Fruit fly (Drosophila melanogaster) whole organism, embryonic: Measurements from ENCODE around the gene CG11811.

Experiments used
- Adf1 ChIP-seq: fragments of 200-800 bp; sonication (Bioruptor generic); IDR thresholded peaks from 2 replicates; pipeline ENCODE4 v1.3.6; 2022; ENCODE audit warnings: missing biosample characterization, missing genetic modification characterization
- B-H2 ChIP-seq: fragments of 200-800 bp; sonication (Bioruptor generic); optimal IDR thresholded peaks from 2 replicates; lab custom pipeline; 2018; ENCODE audit warnings: missing biosample characterization, mild to moderate bottlenecking, missing genetic modification characterization
- CG10366 ChIP-seq: fragments of 200-800 bp; sonication (Bioruptor generic); IDR thresholded peaks from 2 replicates; pipeline ENCODE4 v1.3.6; 2022; ENCODE audit warnings: missing biosample characterization, missing genetic modification characterization
- CG11504 ChIP-seq: fragments of 200-800 bp; sonication (Bioruptor generic); optimal IDR thresholded peaks from 3 replicates; lab custom pipeline; 2019; ENCODE audit warnings: missing biosample characterization, mild to moderate bottlenecking, missing genetic modification characterization, moderate library complexity
- CG12155 ChIP-seq: fragments of 200-800 bp; sonication (Bioruptor generic); optimal IDR thresholded peaks from 3 replicates; lab custom pipeline; 2016; ENCODE audit warnings: missing biosample characterization, missing genetic modification characterization
- CG14014 ChIP-seq: fragments of 200-800 bp; sonication (Bioruptor generic); IDR thresholded peaks from 2 replicates; pipeline ENCODE4 v1.3.6; 2022; ENCODE audit warnings: missing biosample characterization, missing genetic modification characterization
- CG14441 ChIP-seq: fragments of 200-800 bp; sonication (Bioruptor generic); IDR thresholded peaks from 2 replicates; pipeline ENCODE4 v1.3.6; 2022; ENCODE audit warnings: missing biosample characterization, missing genetic modification characterization
- CG1529 ChIP-seq: fragments of 200-800 bp; sonication (Bioruptor generic); optimal IDR thresholded peaks from 3 replicates; lab custom pipeline; 2018; ENCODE audit warnings: missing biosample characterization, missing genetic modification characterization
- CG18476 ChIP-seq: fragments of 200-800 bp; sonication (Bioruptor generic); optimal IDR thresholded peaks from 2 replicates; lab custom pipeline; 2016; ENCODE audit warnings: missing biosample characterization, mild to moderate bottlenecking, missing genetic modification characterization
- CG18764 ChIP-seq: fragments of 200-800 bp; sonication (Bioruptor generic); optimal IDR thresholded peaks from 3 replicates; lab custom pipeline; 2016; ENCODE audit warnings: missing biosample characterization, missing genetic modification characterization
- CG2202 ChIP-seq: fragments of 200-800 bp; sonication (Bioruptor generic); optimal IDR thresholded peaks from 2 replicates; lab custom pipeline; 2018; ENCODE audit warnings: missing biosample characterization, mild to moderate bottlenecking, missing genetic modification characterization
- CG33557 ChIP-seq: fragments of 200-800 bp; sonication (Bioruptor generic); optimal IDR thresholded peaks from 2 replicates; lab custom pipeline; 2019; ENCODE audit warnings: missing biosample characterization, mild to moderate bottlenecking, missing genetic modification characterization, moderate library complexity
- CG7745 ChIP-seq: fragments of 200-800 bp; sonication (Bioruptor generic); optimal IDR thresholded peaks from 2 replicates; lab custom pipeline; 2018; ENCODE audit warnings: missing biosample characterization, mild to moderate bottlenecking, missing genetic modification characterization, moderate library complexity
- CG7987 ChIP-seq: fragments of 200-800 bp; sonication (Bioruptor generic); optimal IDR thresholded peaks from 2 replicates; lab custom pipeline; 2018; ENCODE audit warnings: missing biosample characterization, mild to moderate bottlenecking, missing genetic modification characterization, moderate library complexity
- CG8089 ChIP-seq: fragments of 200-800 bp; sonication (Bioruptor generic); optimal IDR thresholded peaks from 3 replicates; lab custom pipeline; 2016; ENCODE audit warnings: missing biosample characterization, missing genetic modification characterization
- CG9215 ChIP-seq: fragments of 200-800 bp; sonication (Bioruptor generic); IDR thresholded peaks from 2 replicates; pipeline ENCODE4 v1.3.6; 2022; ENCODE audit warnings: missing biosample characterization, missing genetic modification characterization
- CG9609 ChIP-seq: fragments of 200-800 bp; sonication (Bioruptor generic); optimal IDR thresholded peaks from 3 replicates; lab custom pipeline; 2016; ENCODE audit warnings: missing biosample characterization, missing genetic modification characterization
- CoRest ChIP-seq: fragments of 200-800 bp; sonication (Bioruptor generic); optimal IDR thresholded peaks from 3 replicates; lab custom pipeline; 2018; ENCODE audit warnings: missing biosample characterization, mild to moderate bottlenecking, missing genetic modification characterization, moderate library complexity
- Dek ChIP-seq: fragments of 200-800 bp; sonication (Bioruptor generic); optimal IDR thresholded peaks from 3 replicates; lab custom pipeline; 2019; ENCODE audit warnings: missing biosample characterization, mild to moderate bottlenecking, missing genetic modification characterization, moderate library complexity
- Fer1 ChIP-seq: fragments of 200-800 bp; sonication (Bioruptor generic); optimal IDR thresholded peaks from 2 replicates; lab custom pipeline; 2017; ENCODE audit warnings: missing biosample characterization, mild to moderate bottlenecking, missing genetic modification characterization
- GATAe ChIP-seq: fragments of 200-800 bp; sonication (Bioruptor generic); conservative IDR thresholded peaks from 2 replicates; pipeline ENCODE4 v1.3.6; 2022; ENCODE audit warnings: missing biosample characterization, missing genetic modification characterization
- Hr39 ChIP-seq: fragments of >200 bp; optimal IDR thresholded peaks from 2 replicates; lab custom pipeline; 2017
- MESR4 ChIP-seq: fragments of 200-800 bp; sonication (Bioruptor generic); optimal IDR thresholded peaks from 2 replicates; lab custom pipeline; 2018; ENCODE audit warnings: missing biosample characterization, mild to moderate bottlenecking, missing genetic modification characterization, moderate library complexity
- NK7.1 ChIP-seq: fragments of 200-800 bp; sonication (Bioruptor generic); optimal IDR thresholded peaks from 3 replicates; lab custom pipeline; 2016; ENCODE audit warnings: missing biosample characterization, missing genetic modification characterization
- Six4 ChIP-seq: fragments of 200-800 bp; sonication (Bioruptor generic); optimal IDR thresholded peaks from 2 replicates; lab custom pipeline; 2016; ENCODE audit warnings: missing biosample characterization, missing genetic modification characterization
- Tbp ChIP-seq: fragments of >200 bp; optimal IDR thresholded peaks from 2 replicates; lab custom pipeline; 2018; ENCODE audit warnings: missing biosample characterization, missing genetic modification characterization
- amos ChIP-seq: fragments of 200-800 bp; sonication (Bioruptor generic); IDR thresholded peaks from 2 replicates; pipeline ENCODE4 v1.3.6; 2022; ENCODE audit warnings: missing biosample characterization, missing genetic modification characterization; ENCODE audit not compliant: partially characterized antibody
- bbx ChIP-seq: fragments of 200-800 bp; sonication (Bioruptor generic); IDR thresholded peaks from 2 replicates; pipeline ENCODE4 v1.3.6; 2022; ENCODE audit warnings: missing biosample characterization, missing genetic modification characterization; ENCODE audit not compliant: partially characterized antibody
- bowl ChIP-seq: fragments of 200-800 bp; sonication (Bioruptor generic); IDR thresholded peaks from 2 replicates; pipeline ENCODE4 v1.3.6; 2022; ENCODE audit warnings: missing biosample characterization, missing genetic modification characterization
- chn ChIP-seq: fragments of 200-800 bp; sonication (Bioruptor generic); optimal IDR thresholded peaks from 2 replicates; lab custom pipeline; 2016; ENCODE audit warnings: missing biosample characterization, missing genetic modification characterization
- dpn ChIP-seq, 2 experiments: fragments of 200-800 bp; sonication (Bioruptor generic); optimal IDR thresholded peaks; 3 replicates each; lab custom pipeline; 2016; ENCODE audit warnings: missing biosample characterization in 2 of 2, missing genetic modification characterization in 2 of 2
- ems ChIP-seq: fragments of 200-800 bp; sonication (Bioruptor generic); optimal IDR thresholded peaks from 3 replicates; lab custom pipeline; 2016; ENCODE audit warnings: missing biosample characterization, missing genetic modification characterization
- fd3F ChIP-seq: fragments of 200-800 bp; sonication (Bioruptor generic); optimal IDR thresholded peaks from 2 replicates; lab custom pipeline; 2018; ENCODE audit warnings: missing biosample characterization, mild to moderate bottlenecking, missing genetic modification characterization, moderate library complexity
- gem ChIP-seq: fragments of 200-800 bp; sonication (Bioruptor generic); optimal IDR thresholded peaks from 2 replicates; lab custom pipeline; 2019; ENCODE audit warnings: missing biosample characterization, mild to moderate bottlenecking, missing genetic modification characterization, moderate library complexity
- gsb ChIP-seq: fragments of 200-800 bp; sonication (Bioruptor generic); IDR thresholded peaks from 2 replicates; pipeline ENCODE4 v1.3.6; 2022; ENCODE audit warnings: missing biosample characterization, missing genetic modification characterization
- kay ChIP-seq: fragments of 200-800 bp; sonication (Bioruptor generic); optimal IDR thresholded peaks from 2 replicates; lab custom pipeline; 2016; ENCODE audit warnings: missing biosample characterization, missing genetic modification characterization
- ken ChIP-seq: fragments of 200-800 bp; sonication (Bioruptor generic); IDR thresholded peaks from 3 replicates; pipeline ENCODE4 v1.3.6; 2022; ENCODE audit warnings: missing biosample characterization, missing genetic modification characterization
- mam ChIP-seq: fragments of 200-800 bp; sonication (Bioruptor generic); optimal IDR thresholded peaks from 3 replicates; lab custom pipeline; 2016; ENCODE audit warnings: missing biosample characterization, missing genetic modification characterization
- mld ChIP-seq: fragments of 200-800 bp; sonication (Bioruptor generic); IDR thresholded peaks from 3 replicates; pipeline ENCODE4 v1.3.6; 2022; ENCODE audit warnings: missing biosample characterization, missing genetic modification characterization; ENCODE audit not compliant: partially characterized antibody
- nerfin-1 ChIP-seq: fragments of 200-800 bp; sonication (Bioruptor generic); optimal IDR thresholded peaks from 3 replicates; lab custom pipeline; 2019; ENCODE audit warnings: missing biosample characterization, mild to moderate bottlenecking, missing genetic modification characterization, moderate library complexity
- nom ChIP-seq: fragments of 200-800 bp; sonication (Bioruptor generic); optimal IDR thresholded peaks from 2 replicates; lab custom pipeline; 2017; ENCODE audit warnings: missing biosample characterization, missing genetic modification characterization, mild to moderate bottlenecking, moderate library complexity, missing genetic modification reagents
- pho ChIP-seq: fragments of 200-800 bp; sonication (Bioruptor generic); optimal IDR thresholded peaks from 2 replicates; lab custom pipeline; 2016; ENCODE audit warnings: missing biosample characterization, missing genetic modification characterization
- pita ChIP-seq: fragments of 200-800 bp; sonication (Bioruptor generic); optimal IDR thresholded peaks from 2 replicates; lab custom pipeline; 2017; ENCODE audit warnings: missing biosample characterization, mild to moderate bottlenecking, missing genetic modification characterization
- psq ChIP-seq: fragments of 200-800 bp; sonication (Bioruptor generic); optimal IDR thresholded peaks from 2 replicates; lab custom pipeline; 2017; ENCODE audit warnings: missing biosample characterization, missing genetic modification characterization
- sens ChIP-seq: fragments of 200-800 bp; sonication (Bioruptor generic); peaks from one replicate; lab custom pipeline; 2016; ENCODE audit warnings: missing biosample characterization, missing genetic modification characterization
- sr ChIP-seq: fragments of 200-800 bp; sonication (Bioruptor generic); IDR thresholded peaks from 3 replicates; pipeline ENCODE4 v1.3.6; 2022; ENCODE audit warnings: missing biosample characterization, missing genetic modification characterization
- stwl ChIP-seq: fragments of 200-800 bp; sonication (Bioruptor generic); optimal IDR thresholded peaks from 3 replicates; lab custom pipeline; 2018; ENCODE audit warnings: missing biosample characterization, mild to moderate bottlenecking, missing genetic modification characterization, moderate library complexity
- sug ChIP-seq: fragments of 200-800 bp; optimal IDR thresholded peaks from 2 replicates; lab custom pipeline; 2019; ENCODE audit warnings: missing biosample characterization, mild to moderate bottlenecking, missing genetic modification characterization, moderate library complexity
- vvl ChIP-seq: fragments of 200-800 bp; sonication (Bioruptor generic); IDR thresholded peaks from 2 replicates; pipeline ENCODE4 v1.3.6; 2022; ENCODE audit warnings: missing biosample characterization, missing genetic modification characterization
- wek ChIP-seq: fragments of 200-800 bp; sonication (Bioruptor generic); optimal IDR thresholded peaks from 3 replicates; lab custom pipeline; 2018; ENCODE audit warnings: missing biosample characterization, mild to moderate bottlenecking, missing genetic modification characterization, moderate library complexity
- zen2 ChIP-seq: fragments of 200-800 bp; sonication (Bioruptor generic); IDR thresholded peaks from 3 replicates; pipeline ENCODE4 v1.3.6; 2022; ENCODE audit warnings: missing biosample characterization, missing genetic modification characterization; ENCODE audit not compliant: partially characterized antibody

The CG11811 gene

dm6 chr3L:10736483-10737122 is 45.8 kb downstream of the CG11811 start (continued):
- TF ChIP-seq CG7987 (no peak), sug (tag; lab: Kevin White, UChicago) (no peak), fd3F (GFP tag; lab: Kevin White, UChicago) (no peak), CG7745 (tag; lab: Kevin White, UChicago) (no peak), mam (GFP tag; lab: Kevin White, UChicago) (no peak), zen2 (GFP tag; lab: Robert Waterston, UW) (no peak; the same call in 2 of the 3 replicates), bbx (GFP tag; lab: Robert Waterston, UW) (no peak), CG8089 (GFP tag; lab: Kevin White, UChicago) (no peak), GATAe (GFP tag; lab: Robert Waterston, UW) (no peak), Tbp (no peak), Hr39 (lab: Kevin White, UChicago) (no peak), CG12155 (no peak), amos (GFP tag; lab: Robert Waterston, UW) (no peak), Fer1 (no peak), pho (no peak), CoRest (peak; percentile 18), mld (no peak), wek (GFP tag; lab: Kevin White, UChicago) (no peak), Adf1 (GFP tag; lab: Robert Waterston, UW) (peak; percentile 97), gsb (no peak), ems (GFP tag; lab: Kevin White, UChicago) (no peak), Six4 (GFP tag; lab: Kevin White, UChicago) (no peak), B-H2 (GFP tag; lab: Kevin White, UChicago) (no peak), NK7.1 (GFP tag; lab: Kevin White, UChicago) (no peak), CG18764 (GFP tag; lab: Kevin White, UChicago) (no peak), sr (GFP tag; lab: Robert Waterston, UW) (no peak), CG10366 (GFP tag; lab: Robert Waterston, UW) (no peak), CG9609 (GFP tag; lab: Kevin White, UChicago) (no peak), psq (GFP tag; lab: Kevin White, UChicago) (no peak), CG18476 (no peak), ken (GFP tag; lab: Robert Waterston, UW) (no peak), vvl (GFP tag; lab: Robert Waterston, UW) (no peak), bowl (no peak), kay (GFP tag; lab: Kevin White, UChicago) (no peak), nom (no peak), gem (tag; lab: Kevin White, UChicago) (peak; percentile 47), pita (GFP tag; lab: Kevin White, UChicago) (no peak), MESR4 (GFP tag; lab: Kevin White, UChicago) (no peak), chn (GFP tag; lab: Kevin White, UChicago) (no peak), CG14014 (GFP tag; lab: Robert Waterston, UW) (0 out of 2 replicates have a peak, but pooled peaks have one; percentile 6), CG2202 (tag; lab: Kevin White, UChicago) (no peak), stwl (tag; lab: Kevin White, UChicago) (no peak), CG14441 (no peak), dpn (GFP tag; optimal IDR thresholded peaks at IDR 0.05; lab: Kevin White, UChicago) (peak in 1 of 2 experiments; percentile 4), CG11504 (tag; lab: Kevin White, UChicago) (peak; percentile 26), sens (GFP tag; lab: Kevin White, UChicago) (peak; percentile 65), CG33557 (GFP tag; lab: Kevin White, UChicago) (no peak), Dek (tag; lab: Kevin White, UChicago) (no peak), CG1529 (GFP tag; lab: Kevin White, UChicago) (no peak), CG9215 (GFP tag; lab: Robert Waterston, UW) (no peak), nerfin-1 (no peak)
